Worm (Caenorhabditis elegans) whole organism, L4/young adult: Measurements from ENCODE around the gene hlh-15.

Experiments
- W03F9.2 ChIP-seq: fragments of 150-350 bp; optimal IDR thresholded peaks from 2 replicates; lab custom pipeline; 2014; ENCODE audit warnings: missing biosample characterization, missing genetic modification characterization
- dao-5 ChIP-seq: sonication (generic microtip); optimal IDR thresholded peaks from 2 replicates; lab custom pipeline; 2016; ENCODE audit warnings: missing genotype, missing genetic modification characterization, moderate library complexity, missing compliant biosample characterization
- him-1 ChIP-seq: sonication (generic microtip); optimal IDR thresholded peaks from 2 replicates; lab custom pipeline; 2016; ENCODE audit warnings: missing genotype, missing genetic modification reagents, missing genetic modification characterization, missing compliant biosample characterization

DNA sequence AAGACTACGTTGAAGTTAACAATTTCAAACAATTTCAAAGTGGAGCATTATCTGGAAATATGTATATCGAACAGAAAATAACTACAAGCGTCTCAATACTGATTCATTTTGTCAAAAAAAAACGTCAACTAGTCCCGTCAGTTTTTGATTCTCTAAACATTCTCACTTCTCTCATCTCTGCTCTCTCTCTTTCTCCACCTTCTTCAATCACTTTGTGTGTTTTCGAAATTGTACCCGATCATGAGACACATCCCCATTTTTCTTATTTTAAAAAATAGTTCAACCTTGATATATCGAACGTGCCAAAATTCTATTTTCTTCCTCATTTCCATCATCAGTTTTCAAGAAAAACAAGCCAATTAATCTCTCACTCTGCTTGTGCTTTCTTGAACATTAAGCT, 32.4 kb downstream of the hlh-15 start:
- TF ChIP-seq him-1 (tag; lab: Kevin White, UChicago) = no peak
- TF ChIP-seq dao-5 (tag; lab: Kevin White, UChicago) = no peak
- TF ChIP-seq W03F9.2 (tag; lab: Kevin White, UChicago) = no peak
